Fruit fly (Drosophila melanogaster) whole organism, embryonic: ENCODE data around the gene yps.
A peak's percentile ranks its signal among the peaks of the same experiment; 100 is the strongest.

ENCODE experiments used
- CG10543 ChIP-seq: fragments of 200-800 bp; sonication (Bioruptor generic); optimal IDR thresholded peaks from 3 replicates; lab custom pipeline; 2017; ENCODE audit warnings: missing biosample characterization, mild to moderate bottlenecking, missing genetic modification characterization, moderate library complexity
- CG11560 ChIP-seq: fragments of 200-800 bp; sonication (Bioruptor generic); IDR thresholded peaks from 3 replicates; pipeline ENCODE4 v1.3.6; 2022; ENCODE audit warnings: missing biosample characterization, missing genetic modification characterization
- CG12391 ChIP-seq: fragments of 200-800 bp; sonication (Bioruptor generic); optimal IDR thresholded peaks from 3 replicates; lab custom pipeline; 2018; ENCODE audit warnings: missing biosample characterization, mild to moderate bottlenecking, missing genetic modification characterization, moderate library complexity
- CG12659 ChIP-seq: fragments of 200-800 bp; sonication (Bioruptor generic); optimal IDR thresholded peaks from 3 replicates; lab custom pipeline; 2017; ENCODE audit warnings: mild to moderate bottlenecking, missing biosample characterization, missing genetic modification reagents, missing genetic modification characterization
- CG13424 ChIP-seq: fragments of 200-800 bp; sonication (Bioruptor generic); optimal IDR thresholded peaks from 2 replicates; lab custom pipeline; 2019; ENCODE audit warnings: missing biosample characterization, mild to moderate bottlenecking, missing genetic modification characterization, moderate library complexity
- CG1603 ChIP-seq: fragments of 200-800 bp; sonication (Bioruptor generic); optimal IDR thresholded peaks from 2 replicates; lab custom pipeline; 2019; ENCODE audit warnings: missing biosample characterization, mild to moderate bottlenecking, missing genetic modification characterization, moderate library complexity
- CG18599 ChIP-seq: fragments of 200-800 bp; sonication (Bioruptor generic); optimal IDR thresholded peaks from 3 replicates; lab custom pipeline; 2017; ENCODE audit warnings: missing biosample characterization, missing genetic modification characterization, mild to moderate bottlenecking, moderate library complexity, missing genetic modification reagents
- CG32767 ChIP-seq: fragments of 200-800 bp; sonication (Bioruptor generic); IDR thresholded peaks from 2 replicates; pipeline ENCODE4 v1.3.6; 2022; ENCODE audit warnings: missing biosample characterization, missing genetic modification characterization
- CG33557 ChIP-seq: fragments of 200-800 bp; sonication (Bioruptor generic); optimal IDR thresholded peaks from 2 replicates; lab custom pipeline; 2019; ENCODE audit warnings: missing biosample characterization, mild to moderate bottlenecking, missing genetic modification characterization, moderate library complexity
- CG6272 ChIP-seq: fragments of 200-800 bp; sonication (Bioruptor generic); IDR thresholded peaks from 2 replicates; pipeline ENCODE4 v1.3.6; 2022; ENCODE audit warnings: missing biosample characterization, missing genetic modification characterization
- CG7786 ChIP-seq: fragments of 200-800 bp; sonication (Bioruptor generic); optimal IDR thresholded peaks from 2 replicates; lab custom pipeline; 2016; ENCODE audit warnings: missing biosample characterization, missing genetic modification characterization
- CG7839 ChIP-seq: fragments of 200-800 bp; sonication (Bioruptor generic); optimal IDR thresholded peaks from 3 replicates; lab custom pipeline; 2018; ENCODE audit warnings: missing biosample characterization, mild to moderate bottlenecking, missing genetic modification characterization, moderate library complexity
- CG8765 ChIP-seq: fragments of 200-800 bp; sonication (Bioruptor generic); IDR thresholded peaks from 2 replicates; pipeline ENCODE4 v1.3.6; 2022; ENCODE audit warnings: missing biosample characterization, missing genetic modification characterization
- CG8944 ChIP-seq: fragments of 200-800 bp; sonication (Bioruptor generic); optimal IDR thresholded peaks from 3 replicates; lab custom pipeline; 2016; ENCODE audit warnings: missing biosample characterization, missing genetic modification characterization
- CHES-1-like ChIP-seq: fragments of 200-800 bp; sonication (Bioruptor generic); optimal IDR thresholded peaks from 2 replicates; lab custom pipeline; 2016; ENCODE audit warnings: missing biosample characterization, missing genetic modification characterization
- CkIIα-i1 ChIP-seq: fragments of 200-800 bp; sonication (Bioruptor generic); IDR thresholded peaks from 2 replicates; pipeline ENCODE4 v1.3.6; 2022; ENCODE audit warnings: missing biosample characterization, missing genetic modification characterization
- GATAe ChIP-seq: fragments of 200-800 bp; sonication (Bioruptor generic); conservative IDR thresholded peaks from 2 replicates; pipeline ENCODE4 v1.3.6; 2022; ENCODE audit warnings: missing biosample characterization, missing genetic modification characterization
- Gsc ChIP-seq: fragments of 200-800 bp; sonication (Bioruptor generic); IDR thresholded peaks from 2 replicates; pipeline ENCODE4 v1.3.6; 2022; ENCODE audit warnings: missing biosample characterization, missing genetic modification characterization
- H15 ChIP-seq: fragments of 200-800 bp; sonication (Bioruptor generic); IDR thresholded peaks from 3 replicates; pipeline ENCODE4 v1.3.6; 2022; ENCODE audit warnings: missing biosample characterization, missing genetic modification characterization
- HLH3B ChIP-seq: fragments of 200-800 bp; sonication (Bioruptor generic); IDR thresholded peaks from 2 replicates; pipeline ENCODE4 v1.3.6; 2022; ENCODE audit warnings: missing biosample characterization, missing genetic modification characterization
- Hr78 ChIP-seq, 2 experiments: fragments of 200-800 bp in 1 of 2; fragments of >200 bp in 1 of 2; sonication (Bioruptor generic) in 1 of 2; optimal IDR thresholded peaks; 2 replicates each; lab custom pipeline; 2017 to 2019; ENCODE audit warnings: missing biosample characterization in 2 of 2, missing genetic modification characterization in 2 of 2, mild to moderate bottlenecking in 1 of 2, moderate library complexity in 1 of 2
- Kr ChIP-seq: fragments of 200-800 bp; sonication (Bioruptor generic); optimal IDR thresholded peaks from 2 replicates; lab custom pipeline; 2017; ENCODE audit warnings: missing biosample characterization, mild to moderate bottlenecking, missing genetic modification characterization
- Myb ChIP-seq: fragments of 200-800 bp; sonication (Bioruptor generic); optimal IDR thresholded peaks from 2 replicates; lab custom pipeline; 2016; ENCODE audit warnings: missing biosample characterization, missing genetic modification characterization
- Spps ChIP-seq: fragments of 200-800 bp; sonication (Bioruptor generic); optimal IDR thresholded peaks from 2 replicates; lab custom pipeline; 2018; ENCODE audit warnings: missing biosample characterization, mild to moderate bottlenecking, missing genetic modification characterization
- Usf ChIP-seq: fragments of 200-800 bp; sonication (Bioruptor generic); optimal IDR thresholded peaks from 2 replicates; lab custom pipeline; 2017; ENCODE audit warnings: missing genotype, missing biosample characterization, missing genetic modification characterization
- Vsx1 ChIP-seq: fragments of 200-800 bp; sonication (Bioruptor generic); optimal IDR thresholded peaks from 2 replicates; lab custom pipeline; 2017; ENCODE audit warnings: missing biosample characterization, mild to moderate bottlenecking, missing genetic modification characterization, missing genetic modification reagents
- al ChIP-seq: fragments of 200-800 bp; sonication (Bioruptor generic); IDR thresholded peaks from 2 replicates; pipeline ENCODE4 v1.3.6; 2022; ENCODE audit warnings: missing biosample characterization, missing genetic modification characterization
- amos ChIP-seq: fragments of 200-800 bp; sonication (Bioruptor generic); IDR thresholded peaks from 2 replicates; pipeline ENCODE4 v1.3.6; 2022; ENCODE audit warnings: missing biosample characterization, missing genetic modification characterization; ENCODE audit not compliant: partially characterized antibody
- bab2 ChIP-seq: fragments of 200-800 bp; sonication (Bioruptor generic); optimal IDR thresholded peaks from 2 replicates; lab custom pipeline; 2016; ENCODE audit warnings: missing biosample characterization, missing genetic modification characterization
- bowl ChIP-seq: fragments of 200-800 bp; sonication (Bioruptor generic); IDR thresholded peaks from 2 replicates; pipeline ENCODE4 v1.3.6; 2022; ENCODE audit warnings: missing biosample characterization, missing genetic modification characterization
- cato ChIP-seq: fragments of 200-800 bp; sonication (Bioruptor generic); optimal IDR thresholded peaks from 2 replicates; lab custom pipeline; 2016; ENCODE audit warnings: missing biosample characterization, missing genetic modification characterization, borderline replicate concordance
- crp ChIP-seq, 2 experiments: fragments of 200-800 bp; sonication (Bioruptor generic); optimal IDR thresholded peaks; 2 replicates in 1 of 2; 3 replicates in 1 of 2; lab custom pipeline; 2017; ENCODE audit warnings: missing biosample characterization in 2 of 2, missing genetic modification characterization in 2 of 2, mild to moderate bottlenecking in 1 of 2, moderate library complexity in 1 of 2
- dati ChIP-seq: fragments of 200-800 bp; sonication (Bioruptor generic); IDR thresholded peaks from 2 replicates; pipeline ENCODE4 v1.3.6; 2022; ENCODE audit warnings: missing biosample characterization, missing genetic modification characterization
- dm ChIP-seq: fragments of 200-800 bp; sonication (Bioruptor generic); optimal IDR thresholded peaks from 3 replicates; lab custom pipeline; 2016; ENCODE audit warnings: missing biosample characterization, missing genetic modification characterization
- dmrt11E ChIP-seq: fragments of 200-800 bp; sonication (Bioruptor generic); optimal IDR thresholded peaks from 3 replicates; lab custom pipeline; 2018; ENCODE audit warnings: missing biosample characterization, mild to moderate bottlenecking, missing genetic modification characterization, moderate library complexity
- fd102C ChIP-seq: fragments of 200-800 bp; sonication (Bioruptor generic); optimal IDR thresholded peaks from 2 replicates; lab custom pipeline; 2018; ENCODE audit warnings: missing biosample characterization, mild to moderate bottlenecking, missing genetic modification characterization, moderate library complexity
- grau ChIP-seq: fragments of 200-800 bp; optimal IDR thresholded peaks from 3 replicates; lab custom pipeline; 2019; ENCODE audit warnings: missing biosample characterization, mild to moderate bottlenecking, missing genetic modification characterization, moderate library complexity
- grn ChIP-seq: fragments of 200-800 bp; sonication (Bioruptor generic); optimal IDR thresholded peaks from 3 replicates; lab custom pipeline; 2017; ENCODE audit warnings: missing biosample characterization, missing genetic modification characterization
- h ChIP-seq: fragments of >200 bp; optimal IDR thresholded peaks from 2 replicates; lab custom pipeline; 2017
- hth ChIP-seq: fragments of >200 bp; optimal IDR thresholded peaks from 2 replicates; lab custom pipeline; 2017; ENCODE audit warnings: inconsistent platforms
- inv ChIP-seq: fragments of 200-800 bp; sonication (Bioruptor generic); IDR thresholded peaks from 2 replicates; pipeline ENCODE4 v1.3.6; 2022; ENCODE audit warnings: missing biosample characterization, missing genetic modification characterization; ENCODE audit not compliant: partially characterized antibody
- jumu ChIP-seq: fragments of 200-800 bp; sonication (Bioruptor generic); optimal IDR thresholded peaks from 3 replicates; lab custom pipeline; 2016; ENCODE audit warnings: missing biosample characterization, missing genetic modification characterization
- kah ChIP-seq: fragments of 200-800 bp; sonication (Bioruptor generic); optimal IDR thresholded peaks from 2 replicates; lab custom pipeline; 2018; ENCODE audit warnings: missing biosample characterization, mild to moderate bottlenecking, missing genetic modification characterization
- lab ChIP-seq: fragments of 200-800 bp; sonication (Bioruptor generic); optimal IDR thresholded peaks from 3 replicates; lab custom pipeline; 2017; ENCODE audit warnings: missing biosample characterization, missing genetic modification characterization, mild to moderate bottlenecking, moderate library complexity, missing genetic modification reagents
- nom ChIP-seq: fragments of 200-800 bp; sonication (Bioruptor generic); optimal IDR thresholded peaks from 2 replicates; lab custom pipeline; 2017; ENCODE audit warnings: missing biosample characterization, missing genetic modification characterization, mild to moderate bottlenecking, moderate library complexity, missing genetic modification reagents
- org-1 ChIP-seq: fragments of 200-800 bp; sonication (Bioruptor generic); optimal IDR thresholded peaks from 2 replicates; lab custom pipeline; 2017; ENCODE audit warnings: missing biosample characterization, missing genetic modification characterization
- ro ChIP-seq: fragments of 200-800 bp; sonication (Bioruptor generic); IDR thresholded peaks from 2 replicates; pipeline ENCODE4 v1.3.6; 2022; ENCODE audit warnings: missing biosample characterization, missing genetic modification characterization
- trh ChIP-seq: fragments of 200-800 bp; sonication (Bioruptor generic); optimal IDR thresholded peaks from 2 replicates; lab custom pipeline; 2016; ENCODE audit warnings: missing biosample characterization, missing genetic modification characterization
- tx ChIP-seq: fragments of 200-800 bp; sonication (Bioruptor generic); optimal IDR thresholded peaks from 2 replicates; lab custom pipeline; 2016; ENCODE audit warnings: missing biosample characterization, missing genetic modification characterization

yps gene

dm6 chr3L:12090898-12091685 lies 33.9 kb downstream of the yps start (continued):
- TF ChIP-seq CG33557 (GFP tag; lab: Kevin White, UChicago) = no peak
- TF ChIP-seq ro (GFP tag; lab: Robert Waterston, UW) = no peak
- TF ChIP-seq Gsc (GFP tag; lab: Robert Waterston, UW) = no peak
- no peak for TF ChIP-seq Vsx1 (GFP tag; lab: Kevin White, UChicago)
- peak; percentile 5 for TF ChIP-seq cato (GFP tag; lab: Kevin White, UChicago)
- peak; percentile 76 for TF ChIP-seq lab (GFP tag; lab: Kevin White, UChicago)
- TF ChIP-seq kah (GFP tag; lab: Kevin White, UChicago) = no peak
- TF ChIP-seq bowl = no peak
- no peak for TF ChIP-seq tx (GFP tag; lab: Kevin White, UChicago)
- peak; percentile 77 for TF ChIP-seq CG7839
- TF ChIP-seq CkIIα-i1 (GFP tag; lab: Robert Waterston, UW) = no peak
- TF ChIP-seq org-1 = peak; percentile 53
- no peak for TF ChIP-seq jumu
- no peak for TF ChIP-seq CG11560 (tag; lab: Robert Waterston, UW)
- no peak for TF ChIP-seq nom
- TF ChIP-seq h (lab: Kevin White, UChicago) = no peak
- TF ChIP-seq trh (GFP tag; lab: Kevin White, UChicago) = peak; percentile 40
- no peak for TF ChIP-seq crp (GFP tag; optimal IDR thresholded peaks at IDR 0.05; lab: Kevin White, UChicago)
- peak; percentile 74 for TF ChIP-seq CG13424
- TF ChIP-seq al (GFP tag; lab: Robert Waterston, UW) = peak; percentile 74
- TF ChIP-seq Myb = no peak
- peak; percentile 94 for TF ChIP-seq grau (tag; lab: Kevin White, UChicago)
- peak; percentile 9 for TF ChIP-seq CHES-1-like (GFP tag; lab: Kevin White, UChicago)
- TF ChIP-seq CG12659 (GFP tag; lab: Kevin White, UChicago) = peak; percentile 69
- TF ChIP-seq Kr (GFP tag; lab: Kevin White, UChicago) = no peak
- no peak for TF ChIP-seq HLH3B (GFP tag; lab: Robert Waterston, UW)
- TF ChIP-seq Hr78 (GFP tag; optimal IDR thresholded peaks at IDR 0.05; lab: Kevin White, UChicago) = no peak
- TF ChIP-seq amos (GFP tag; lab: Robert Waterston, UW) = no peak
- TF ChIP-seq grn (GFP tag; lab: Kevin White, UChicago) = no peak
- TF ChIP-seq CG8765 (GFP tag; lab: Robert Waterston, UW) = no peak
- no peak for TF ChIP-seq fd102C (GFP tag; lab: Kevin White, UChicago)
- TF ChIP-seq GATAe = no peak; the same call in 1 of the 2 replicates
- TF ChIP-seq CG7786 (GFP tag; lab: Kevin White, UChicago) = peak; percentile 20
- TF ChIP-seq CG12391 (tag; lab: Kevin White, UChicago) = peak; percentile 56
- peak; percentile 70 for TF ChIP-seq CG10543 (GFP tag; lab: Kevin White, UChicago)
- TF ChIP-seq dmrt11E = no peak
- peak; percentile 66; the same call in 1 of the 2 replicates for TF ChIP-seq CG32767 (GFP tag; lab: Robert Waterston, UW)
- TF ChIP-seq CG6272 (GFP tag; lab: Robert Waterston, UW) = peak; percentile 25; the same call in 1 of the 2 replicates
- peak; percentile 71 for TF ChIP-seq CG18599 (GFP tag; lab: Kevin White, UChicago)
- TF ChIP-seq Usf = no peak
- TF ChIP-seq dm = no peak
- TF ChIP-seq Spps (tag; lab: Kevin White, UChicago) = no peak
- peak; percentile 43 for TF ChIP-seq bab2 (GFP tag; lab: Kevin White, UChicago)
- no peak for TF ChIP-seq inv (GFP tag; lab: Robert Waterston, UW)
- TF ChIP-seq dati (GFP tag; lab: Robert Waterston, UW) = no peak
- no peak for TF ChIP-seq CG8944 (GFP tag; lab: Kevin White, UChicago)
- 0 out of 3 replicates have a peak, but pooled peaks have one; percentile 34 for TF ChIP-seq H15 (GFP tag; lab: Robert Waterston, UW)
- TF ChIP-seq CG1603 (tag; lab: Kevin White, UChicago) = peak; percentile 17
- TF ChIP-seq hth = no peak
